Fruit fly (Drosophila melanogaster) whole organism, prepupa: ENCODE data around the gene Vsx1.

Experiments used
- CG11294 ChIP-seq: fragments of 200-800 bp; sonication (Bioruptor generic); IDR thresholded peaks from 2 replicates; pipeline ENCODE4 v1.3.6; 2022; ENCODE audit warnings: missing biosample characterization, missing genetic modification characterization
- CG11762 ChIP-seq: fragments of 200-800 bp; sonication (Bioruptor generic); optimal IDR thresholded peaks from 3 replicates; lab custom pipeline; 2016; ENCODE audit warnings: missing biosample characterization, missing genetic modification characterization; ENCODE audit not compliant: insufficient read depth
- CG11902 ChIP-seq: fragments of 200-800 bp; sonication (Bioruptor generic); optimal IDR thresholded peaks from 3 replicates; lab custom pipeline; 2016; ENCODE audit warnings: missing biosample characterization, missing genetic modification characterization
- CG31627 ChIP-seq: fragments of 200-800 bp; sonication (Bioruptor generic); optimal IDR thresholded peaks from 3 replicates; lab custom pipeline; 2016; ENCODE audit warnings: missing biosample characterization, missing genetic modification characterization
- CG6854 ChIP-seq: fragments of 200-800 bp; sonication (Bioruptor generic); optimal IDR thresholded peaks from 2 replicates; lab custom pipeline; 2017; ENCODE audit warnings: missing biosample characterization, mild to moderate bottlenecking, missing genetic modification characterization
- CG8319 ChIP-seq: fragments of 200-800 bp; sonication (Bioruptor generic); optimal IDR thresholded peaks from 3 replicates; lab custom pipeline; 2016; ENCODE audit warnings: missing biosample characterization, missing genetic modification characterization
- Eip93F ChIP-seq: fragments of 200-800 bp; sonication (Bioruptor generic); optimal IDR thresholded peaks from 2 replicates; lab custom pipeline; 2016; ENCODE audit warnings: missing biosample characterization, mild to moderate bottlenecking, missing genetic modification characterization
- Met ChIP-seq: fragments of 200-800 bp; sonication (Bioruptor generic); optimal IDR thresholded peaks from 3 replicates; lab custom pipeline; 2016; ENCODE audit warnings: missing biosample characterization, missing genetic modification characterization
- Smox ChIP-seq: fragments of 200-800 bp; sonication (Bioruptor generic); optimal IDR thresholded peaks from 3 replicates; lab custom pipeline; 2016; ENCODE audit warnings: missing biosample characterization, missing genetic modification characterization
- Sox14 ChIP-seq: fragments of 200-800 bp; sonication (Bioruptor generic); optimal IDR thresholded peaks from 3 replicates; lab custom pipeline; 2016; ENCODE audit warnings: missing biosample characterization, missing genetic modification characterization
- dac ChIP-seq: fragments of 200-800 bp; sonication (Bioruptor generic); optimal IDR thresholded peaks from 2 replicates; lab custom pipeline; 2017; ENCODE audit warnings: missing biosample characterization, mild to moderate bottlenecking, missing genetic modification characterization
- topi ChIP-seq: fragments of 200-800 bp; sonication (Bioruptor generic); optimal IDR thresholded peaks from 3 replicates; lab custom pipeline; 2016; ENCODE audit warnings: missing biosample characterization, missing genetic modification characterization

- TF ChIP-seq CG11762 (no peak), CG31627 (GFP tag; lab: Kevin White, UChicago) (no peak), CG11902 (GFP tag; lab: Kevin White, UChicago) (no peak), dac (GFP tag; lab: Kevin White, UChicago) (no peak), topi (GFP tag; lab: Kevin White, UChicago) (no peak), Eip93F (GFP tag; lab: Kevin White, UChicago) (no peak), CG6854 (no peak), CG11294 (GFP tag; lab: Robert Waterston, UW) (no peak), CG8319 (GFP tag; lab: Kevin White, UChicago) (no peak), Sox14 (GFP tag; lab: Kevin White, UChicago) (no peak), Met (GFP tag; lab: Kevin White, UChicago) (no peak), Smox (GFP tag; lab: Kevin White, UChicago) (no peak)
Measured at dm6 chrX:5587023-5587422, 7.0 kb upstream of the Vsx1 start.
